Worm (Caenorhabditis elegans) whole organism, young adult: Measurements from ENCODE around the gene C49C3.7.

ENCODE experiments used
- let-607 ChIP-seq, 2 experiments: fragments of 200-800 bp in 1 of 2; sonication (Bioruptor generic) in 1 of 2; sonication (generic microtip) in 1 of 2; optimal IDR thresholded peaks; 2 replicates each; lab custom pipeline; 2016 to 2018; ENCODE audit warnings: mild to moderate bottlenecking in 2 of 2, missing compliant biosample characterization in 2 of 2, missing genetic modification characterization in 2 of 2, moderate library complexity in 2 of 2, missing genotype in 1 of 2
- nhr-27 ChIP-seq: fragments of 200-800 bp; sonication (Bioruptor generic); optimal IDR thresholded peaks from 2 replicates; lab custom pipeline; 2018; ENCODE audit warnings: mild to moderate bottlenecking, missing genetic modification characterization, moderate library complexity, missing compliant biosample characterization
- pbrm-1 ChIP-seq: fragments of 200-800 bp; sonication (Bioruptor generic); IDR thresholded peaks from 2 replicates; pipeline ENCODE4 v1.3.6; 2022; ENCODE audit warnings: missing genetic modification reagents, missing genetic modification characterization, missing compliant biosample characterization
- ztf-3 ChIP-seq: fragments of 200-800 bp; sonication (Bioruptor generic); optimal IDR thresholded peaks from 2 replicates; lab custom pipeline; 2018; ENCODE audit warnings: mild to moderate bottlenecking, missing genetic modification characterization, missing compliant biosample characterization

- no peak for TF ChIP-seq pbrm-1
- no peak for TF ChIP-seq nhr-27 (tag; lab: Kevin White, UChicago)
- TF ChIP-seq let-607 (tag; optimal IDR thresholded peaks at IDR 0.05; lab: Kevin White, UChicago), result no peak
- no peak for TF ChIP-seq ztf-3 (GFP tag; lab: Kevin White, UChicago)
Measured at ce11 chrIV:17332261-17332660, at the start of gene C49C3.7.
